Fruit fly (Drosophila melanogaster): ENCODE data around the gene GILT2.

The GILT2 gene

DNA sequence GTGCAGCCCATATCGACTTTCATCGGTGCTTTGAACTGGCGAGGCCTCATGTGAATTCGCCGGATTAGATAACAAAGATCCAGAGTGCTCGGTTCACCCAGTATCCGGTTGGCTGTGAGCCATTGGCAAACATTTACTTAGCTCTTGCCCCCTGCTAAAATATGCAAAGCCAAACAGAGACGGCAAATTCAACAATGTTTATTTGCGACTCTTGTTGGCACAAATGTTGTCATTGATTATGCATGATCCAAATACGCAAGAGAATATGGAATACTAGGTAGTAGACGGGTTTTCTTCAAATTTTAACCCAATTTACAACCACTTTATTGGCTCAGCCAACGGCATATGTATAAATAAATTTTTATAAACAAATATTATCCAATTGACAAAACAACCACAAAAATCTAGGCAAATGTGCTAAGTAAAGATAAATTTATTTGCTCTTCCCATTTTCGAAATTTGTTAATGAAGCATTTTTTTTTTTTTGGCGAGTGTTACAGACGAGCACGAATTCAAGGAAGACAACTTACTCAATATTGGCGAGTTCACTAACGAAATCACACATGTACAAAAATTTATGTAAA is 26.1 kb upstream of the GILT2 start (continued):
- TF ChIP-seq lmd (GFP tag; IDR thresholded peaks at IDR 0.05) = peak; percentile 34; the same call in 1 of the 2 replicates
- TF ChIP-seq her (GFP tag; optimal IDR thresholded peaks at IDR 0.05) = peak; percentile 51
- TF ChIP-seq fu2 (GFP tag; optimal IDR thresholded peaks at IDR 0.05) = peak; percentile 53
- TF ChIP-seq gem (tag; optimal IDR thresholded peaks at IDR 0.05) = peak; percentile 63
- peak; percentile 57 for TF ChIP-seq CG10147 (GFP tag; optimal IDR thresholded peaks at IDR 0.05)
- TF ChIP-seq kah (GFP tag; optimal IDR thresholded peaks at IDR 0.05) = no peak
- TF ChIP-seq al (GFP tag; IDR thresholded peaks at IDR 0.05) = peak; percentile 39; the same call in 1 of the 2 replicates
- TF ChIP-seq Abd-B (GFP tag; optimal IDR thresholded peaks at IDR 0.05) = peak; percentile 11
- TF ChIP-seq Dek (tag; optimal IDR thresholded peaks at IDR 0.05) = peak; percentile 60
- peak; percentile 42 for TF ChIP-seq CG5180 (GFP tag; optimal IDR thresholded peaks at IDR 0.05)
- TF ChIP-seq Fer1 (GFP tag; optimal IDR thresholded peaks at IDR 0.05) = peak; percentile 84
- TF ChIP-seq Rfx (GFP tag; IDR thresholded peaks at IDR 0.05) = peak; percentile 82
- peak; percentile 79 for TF ChIP-seq sob (GFP tag; IDR thresholded peaks at IDR 0.05)
- peak; percentile 43 for TF ChIP-seq Hand (GFP tag; optimal IDR thresholded peaks at IDR 0.05)
- TF ChIP-seq klu (GFP tag; IDR thresholded peaks at IDR 0.05) = no peak
- peak; percentile 15 to 56 for TF ChIP-seq Hr51 (GFP tag; optimal IDR thresholded peaks at IDR 0.05)
- TF ChIP-seq lbe (GFP tag; optimal IDR thresholded peaks at IDR 0.05) = peak; percentile 71
- TF ChIP-seq CG18011 (GFP tag; optimal IDR thresholded peaks at IDR 0.05) = peak; percentile 69
- peak; percentile 72 for TF ChIP-seq CG11695 (GFP tag; IDR thresholded peaks at IDR 0.05)
- TF ChIP-seq CG30431 (GFP tag; optimal IDR thresholded peaks at IDR 0.05) = peak; percentile 6
- peak; percentile 16 for TF ChIP-seq run (tag; optimal IDR thresholded peaks at IDR 0.05)
- TF ChIP-seq zfh2 (GFP tag; optimal IDR thresholded peaks at IDR 0.05) = peak; percentile 54
- TF ChIP-seq CG18599 (GFP tag; optimal IDR thresholded peaks at IDR 0.05) = peak; percentile 87
- peak; percentile 70 for TF ChIP-seq CG10321 (GFP tag; IDR thresholded peaks at IDR 0.05)
- TF ChIP-seq CG1792 (GFP tag; optimal IDR thresholded peaks at IDR 0.05) = peak; percentile 14
- no peak for TF ChIP-seq amos (GFP tag; IDR thresholded peaks at IDR 0.05; ENCODE audit: partially characterized antibody)
- TF ChIP-seq CoRest (tag; optimal IDR thresholded peaks at IDR 0.05) = peak; percentile 76
- TF ChIP-seq Lim3 (GFP tag; IDR thresholded peaks at IDR 0.05) = no peak
- no peak for TF ChIP-seq Neu2 (GFP tag; optimal IDR thresholded peaks at IDR 0.05; ENCODE audit: borderline replicate concordance)
- TF ChIP-seq CG14050 (GFP tag; IDR thresholded peaks at IDR 0.05) = peak; percentile 33; the same call in 2 of the 3 replicates
- TF ChIP-seq Awh (GFP tag; IDR thresholded peaks at IDR 0.05) = 0 out of 2 replicates have a peak, but pooled peaks have one; percentile 21
- 0 out of 2 replicates have a peak, but pooled peaks have one; percentile 12 for TF ChIP-seq Xrp1 (GFP tag; IDR thresholded peaks at IDR 0.05)
- TF ChIP-seq slbo (GFP tag; IDR thresholded peaks at IDR 0.05) = 0 out of 2 replicates have a peak, but pooled peaks have one; percentile 44
- TF ChIP-seq CG17568 (GFP tag; optimal IDR thresholded peaks at IDR 0.05) = peak; percentile 65
- TF ChIP-seq CG11247 (GFP tag; IDR thresholded peaks at IDR 0.05) = peak; percentile 78
- TF ChIP-seq Stat92E (GFP tag; optimal IDR thresholded peaks at IDR 0.05) = no peak
- TF ChIP-seq dysf (GFP tag; IDR thresholded peaks at IDR 0.05) = peak; percentile 78; the same call in 2 of the 3 replicates
- no peak; the same call in 1 of the 2 replicates for TF ChIP-seq GATAe (GFP tag; conservative IDR thresholded peaks at IDR 0.05)

DNA sequence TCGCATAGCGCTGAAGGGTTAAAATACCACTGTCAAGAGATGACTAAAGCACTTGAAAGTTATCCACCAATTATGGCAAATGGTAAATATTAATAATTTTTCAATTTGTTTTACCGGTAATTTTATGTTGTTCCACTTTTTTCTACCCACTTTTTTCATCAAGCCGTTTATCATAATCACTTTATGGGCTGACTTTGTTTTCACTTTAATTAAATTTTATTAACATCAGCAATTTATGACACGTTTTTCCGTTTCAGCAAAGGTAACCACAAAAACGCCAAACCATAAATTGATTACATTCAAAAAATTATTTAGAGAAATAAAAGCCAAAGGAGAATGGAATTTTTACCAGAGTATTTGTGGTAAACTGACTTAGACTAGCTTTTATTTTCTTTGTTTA is 23.2 kb upstream of the GILT2 start:
- TF ChIP-seq br (optimal IDR thresholded peaks at IDR 0.05) (no peak), gfzf (GFP tag; optimal IDR thresholded peaks at IDR 0.05) (no peak), CG13287 (GFP tag; IDR thresholded peaks at IDR 0.05; ENCODE audit: partially characterized antibody) (no peak), CG10267 (tag; optimal IDR thresholded peaks at IDR 0.05) (no peak), Deaf1 (tag; optimal IDR thresholded peaks at IDR 0.05) (no peak), CG9609 (GFP tag; optimal IDR thresholded peaks at IDR 0.05) (no peak), bigmax (GFP tag; optimal IDR thresholded peaks at IDR 0.05) (no peak), HHEX (GFP tag; optimal IDR thresholded peaks at IDR 0.05) (no peak), Ets65A (GFP tag) (peak; percentile 15), CG17359 (tag; optimal IDR thresholded peaks at IDR 0.05) (no peak), Max (GFP tag; optimal IDR thresholded peaks at IDR 0.05) (no peak), CG2116 (GFP tag; optimal IDR thresholded peaks at IDR 0.05) (no peak), CG10321 (GFP tag; IDR thresholded peaks at IDR 0.05) (no peak), sob (GFP tag; IDR thresholded peaks at IDR 0.05) (no peak), MBD-R2 (GFP tag; IDR thresholded peaks at IDR 0.05) (no peak)
